Worm (Caenorhabditis elegans): ENCODE results near the gene C06E4.8.

- TF ChIP-seq med-1 (GFP tag; optimal IDR thresholded peaks at IDR 0.05; ENCODE audit: insufficient read depth) (no peak), T22C8.4 (GFP tag; IDR thresholded peaks at IDR 0.05) (no peak), flt-1 (GFP tag; IDR thresholded peaks at IDR 0.05) (no peak), ztf-29 (GFP tag; IDR thresholded peaks at IDR 0.05) (no peak), cog-1 (tag; optimal IDR thresholded peaks at IDR 0.05) (no peak)
Measured at ce11 chrIV:7328918-7329317, 43.2 kb upstream of the C06E4.8 start, which contains the start of gene sqst-2.

Measured in whole organism, midembryonic.